Worm (Caenorhabditis elegans): ENCODE data around the gene hpo-36.
A peak's percentile ranks its signal among the peaks of the same experiment; 100 is the strongest.

The hpo-36 gene

ce11 chrV:3685790-3686208 is 53.4 kb downstream of the hpo-36 start, which contains the start of gene W08A12.2 (continued):
- TF ChIP-seq F37D6.2 (tag; optimal IDR thresholded peaks at IDR 0.05) (no peak), pqm-1 (tag; optimal IDR thresholded peaks at IDR 0.05) (no peak), daf-19 (GFP tag; conservative IDR thresholded peaks at IDR 0.05) (no peak), attf-4 (tag; optimal IDR thresholded peaks at IDR 0.05) (no peak), zfp-3 (GFP tag; conservative IDR thresholded peaks at IDR 0.05) (peak; percentile 36), lin-38 (GFP tag; IDR thresholded peaks at IDR 0.05) (peak; percentile 72), Y48G9A.11 (GFP tag; IDR thresholded peaks at IDR 0.05) (peak; percentile 56), nhr-237 (tag; optimal IDR thresholded peaks at IDR 0.05) (no peak), ceh-28 (tag; optimal IDR thresholded peaks at IDR 0.05) (no peak), fkh-10 (GFP tag; optimal IDR thresholded peaks at IDR 0.05) (no peak), daf-16 (GFP tag; optimal IDR thresholded peaks at IDR 0.05) (peak; percentile 65 to 82), daf-16 (tag; optimal IDR thresholded peaks at IDR 0.05) (peak; percentile 18), ceh-44 (GFP tag; IDR thresholded peaks at IDR 0.05) (no peak), mes-2 (tag; optimal IDR thresholded peaks at IDR 0.05; ENCODE audit: poor library complexity, severe bottlenecking) (no peak), Y5F2A.4 (GFP tag; optimal IDR thresholded peaks at IDR 0.05) (no peak), Y105C5A.15 (GFP tag; IDR thresholded peaks at IDR 0.05) (no peak), saeg-2 (GFP tag; IDR thresholded peaks at IDR 0.05) (no peak), ces-1 (GFP tag; optimal IDR thresholded peaks at IDR 0.05) (no peak), lin-15B (tag; optimal IDR thresholded peaks at IDR 0.05) (no peak), snpc-4 (tag; optimal IDR thresholded peaks at IDR 0.05) (no peak), dmd-6 (GFP tag; IDR thresholded peaks at IDR 0.05) (peak; percentile 25; the same call in 1 of the 2 replicates), mep-1 (tag; optimal IDR thresholded peaks at IDR 0.05) (no peak), zip-2 (tag; optimal IDR thresholded peaks at IDR 0.05) (no peak), unc-130 (GFP tag; optimal IDR thresholded peaks at IDR 0.05) (no peak), spr-1 (tag; optimal IDR thresholded peaks at IDR 0.05) (no peak), unc-39 (tag; optimal IDR thresholded peaks at IDR 0.05) (no peak), zag-1 (tag; optimal IDR thresholded peaks at IDR 0.05) (no peak), aha-1 (tag) (peak; percentile 29), sdz-12 (GFP tag; optimal IDR thresholded peaks at IDR 0.05) (no peak), skn-1 (tag; optimal IDR thresholded peaks at IDR 0.05) (no peak), egl-43 (GFP tag; IDR thresholded peaks at IDR 0.05) (0 out of 2 replicates have a peak, but pooled peaks have one; percentile 65), tra-1 (GFP tag; IDR thresholded peaks at IDR 0.05) (peak; percentile 76), F44E2.7 (GFP tag; IDR thresholded peaks at IDR 0.05) (no peak), rbr-2 (tag; optimal IDR thresholded peaks at IDR 0.05) (no peak), dmd-9 (GFP tag; IDR thresholded peaks at IDR 0.05) (no peak), nhr-41 (GFP tag; IDR thresholded peaks at IDR 0.05) (peak; percentile 74; the same call in 1 of the 2 replicates), lin-29 (GFP tag; IDR thresholded peaks at IDR 0.05) (no peak), ZK546.5 (tag; optimal IDR thresholded peaks at IDR 0.05) (no peak), nhr-76 (tag; optimal IDR thresholded peaks at IDR 0.05) (no peak), nhr-10 (tag; optimal IDR thresholded peaks at IDR 0.05) (no peak), snpc-1.2 (GFP tag; IDR thresholded peaks at IDR 0.05) (0 out of 2 replicates have a peak, but pooled peaks have one; percentile 39), ceh-82 (tag; optimal IDR thresholded peaks at IDR 0.05) (no peak), egl-27 (tag; optimal IDR thresholded peaks at IDR 0.05) (no peak), mdt-29 (GFP tag; IDR thresholded peaks at IDR 0.05) (peak; percentile 40; the same call in 1 of the 2 replicates), dpl-1 (GFP tag; optimal IDR thresholded peaks at IDR 0.05) (no peak), lin-13 (GFP tag; optimal IDR thresholded peaks at IDR 0.05) (no peak), ctbp-1 (GFP tag; IDR thresholded peaks at IDR 0.05) (no peak), php-3 (GFP tag; IDR thresholded peaks at IDR 0.05) (0 out of 2 replicates have a peak, but pooled peaks have one; percentile 34), ZK337.2 (GFP tag; IDR thresholded peaks at IDR 0.05) (no peak), spr-3 (GFP tag; optimal IDR thresholded peaks at IDR 0.05) (no peak), fos-1 (tag; optimal IDR thresholded peaks at IDR 0.05) (no peak), vab-7 (GFP tag; IDR thresholded peaks at IDR 0.05) (peak; percentile 71), lir-3 (tag; optimal IDR thresholded peaks at IDR 0.05) (no peak)
